Fruit fly (Drosophila melanogaster) whole organism, pupa: ENCODE data around the gene CG32115.

Experiments
- CG10348 ChIP-seq: fragments of 200-800 bp; sonication (Bioruptor generic); IDR thresholded peaks from 2 replicates; pipeline ENCODE4 v1.3.6; 2022; ENCODE audit warnings: missing biosample characterization, missing genetic modification characterization
- CG12605 ChIP-seq: fragments of 200-800 bp; sonication (Bioruptor generic); IDR thresholded peaks from 2 replicates; pipeline ENCODE4 v1.3.6; 2022; ENCODE audit warnings: missing biosample characterization, missing genetic modification characterization
- CG34367 ChIP-seq: fragments of 200-800 bp; sonication (Bioruptor generic); optimal IDR thresholded peaks from 2 replicates; lab custom pipeline; 2018; ENCODE audit warnings: missing biosample characterization, mild to moderate bottlenecking, missing genetic modification characterization
- EcR ChIP-seq: fragments of 200-800 bp; sonication (Bioruptor generic); optimal IDR thresholded peaks from 3 replicates; lab custom pipeline; 2019; ENCODE audit warnings: missing biosample characterization, missing genetic modification characterization, mild to moderate bottlenecking, moderate library complexity, missing genetic modification reagents

dm6 chr3L:12884680-12885079, 28.8 kb downstream of the CG32115 start, which contains the start of gene CG14120:
- TF ChIP-seq CG34367 (tag; lab: Kevin White, UChicago) (no peak), EcR (GFP tag; lab: Kevin White, UChicago) (no peak), CG10348 (GFP tag; lab: Robert Waterston, UW) (no peak), CG12605 (GFP tag; lab: Robert Waterston, UW) (no peak)
